Worm (Caenorhabditis elegans): ENCODE measurements around the gene nep-20.

- no peak for TF ChIP-seq dao-5 (tag; optimal IDR thresholded peaks at IDR 0.05)
- TF ChIP-seq W03F9.2 (tag; optimal IDR thresholded peaks at IDR 0.05) = no peak
Measured at ce11 chrII:3439842-3440640, 44.7 kb upstream of the nep-20 start.
